Fruit fly (Drosophila melanogaster): ENCODE measurements around the gene CG7168.

The CG7168 gene

dm6 chr3R:18252578-18252977 is 26.7 kb upstream of the CG7168 start, which contains the start of gene CG12320 (continued):
- TF ChIP-seq ac (GFP tag; optimal IDR thresholded peaks at IDR 0.05) (no peak), Atf3 (GFP tag; optimal IDR thresholded peaks at IDR 0.05) (no peak), ro (GFP tag; IDR thresholded peaks at IDR 0.05) (no peak), CG6272 (GFP tag; IDR thresholded peaks at IDR 0.05) (no peak), CG10267 (tag; optimal IDR thresholded peaks at IDR 0.05) (peak; percentile 15), sqz (GFP tag; optimal IDR thresholded peaks at IDR 0.05) (no peak), CG1024 (GFP tag; IDR thresholded peaks at IDR 0.05) (no peak), CG13287 (GFP tag; IDR thresholded peaks at IDR 0.05; ENCODE audit: partially characterized antibody) (peak; percentile 42; the same call in 1 of the 2 replicates), CG34376 (GFP tag; optimal IDR thresholded peaks at IDR 0.05) (no peak), CG8281 (tag; optimal IDR thresholded peaks at IDR 0.05) (no peak), gfzf (GFP tag; optimal IDR thresholded peaks at IDR 0.05) (peak; percentile 11), CG10462 (GFP tag; optimal IDR thresholded peaks at IDR 0.05) (no peak), Pdp1 (GFP tag; optimal IDR thresholded peaks at IDR 0.05) (no peak), sug (tag; optimal IDR thresholded peaks at IDR 0.05) (no peak), cad (GFP tag; optimal IDR thresholded peaks at IDR 0.05) (no peak), jing (GFP tag; optimal IDR thresholded peaks at IDR 0.05) (no peak), CG5245 (GFP tag; optimal IDR thresholded peaks at IDR 0.05) (no peak), CG6765 (GFP tag; optimal IDR thresholded peaks at IDR 0.05) (no peak), MBD-R2 (GFP tag; IDR thresholded peaks at IDR 0.05) (peak; percentile 85), CG6791 (GFP tag; IDR thresholded peaks at IDR 0.05; ENCODE audit: partially characterized antibody) (no peak), Sry-δ (GFP tag; optimal IDR thresholded peaks at IDR 0.05) (peak; percentile 41), CG1233 (GFP tag; optimal IDR thresholded peaks at IDR 0.05) (no peak), gt (GFP tag; IDR thresholded peaks at IDR 0.05) (no peak), stwl (tag; optimal IDR thresholded peaks at IDR 0.05) (peak; percentile 71), YL-1 (GFP tag; optimal IDR thresholded peaks at IDR 0.05) (peak; percentile 57), HmgZ (tag; optimal IDR thresholded peaks at IDR 0.05) (peak; percentile 2), bowl (GFP tag; IDR thresholded peaks at IDR 0.05) (no peak), run (tag; optimal IDR thresholded peaks at IDR 0.05) (no peak), CG9932 (GFP tag; IDR thresholded peaks at IDR 0.05) (no peak), Deaf1 (tag; optimal IDR thresholded peaks at IDR 0.05) (no peak), CrebB (tag; optimal IDR thresholded peaks at IDR 0.05) (no peak), CG11398 (GFP tag; optimal IDR thresholded peaks at IDR 0.05) (no peak), hkb (optimal IDR thresholded peaks at IDR 0.05) (no peak), hkb (GFP tag; IDR thresholded peaks at IDR 0.05) (no peak), D19A (tag; optimal IDR thresholded peaks at IDR 0.05) (no peak), CG18619 (GFP tag; optimal IDR thresholded peaks at IDR 0.05) (no peak), CG2202 (tag; optimal IDR thresholded peaks at IDR 0.05) (no peak), en (GFP tag; optimal IDR thresholded peaks at IDR 0.05) (no peak), CHES-1-like (GFP tag; optimal IDR thresholded peaks at IDR 0.05) (no peak), pita (GFP tag; optimal IDR thresholded peaks at IDR 0.05) (no peak), tup (GFP tag; optimal IDR thresholded peaks at IDR 0.05) (no peak), bbx (GFP tag; IDR thresholded peaks at IDR 0.05; ENCODE audit: partially characterized antibody) (no peak), CG15514 (GFP tag; optimal IDR thresholded peaks at IDR 0.05) (peak; percentile 70), CG9817 (tag; optimal IDR thresholded peaks at IDR 0.05) (no peak), gsb-n (tag; optimal IDR thresholded peaks at IDR 0.05) (no peak), tna (GFP tag; IDR thresholded peaks at IDR 0.05; ENCODE audit: partially characterized antibody) (no peak), Scr (GFP tag; IDR thresholded peaks at IDR 0.05; ENCODE audit: partially characterized antibody) (0 out of 2 replicates have a peak, but pooled peaks have one; percentile 25), CG4854 (GFP tag; optimal IDR thresholded peaks at IDR 0.05) (no peak), CG9727 (GFP tag; optimal IDR thresholded peaks at IDR 0.05) (no peak), BEAF-32 (GFP tag; optimal IDR thresholded peaks at IDR 0.05) (peak; percentile 43), zen2 (GFP tag; IDR thresholded peaks at IDR 0.05; ENCODE audit: partially characterized antibody) (no peak)

Measured in whole organism, embryonic.